Worm (Caenorhabditis elegans) whole organism, early embryonic: ENCODE measurements around the gene wdfy-2.

ENCODE experiments used
- B0310.2 ChIP-seq: sonication (generic microtip); optimal IDR thresholded peaks from 2 replicates; lab custom pipeline; 2016; ENCODE audit warnings: mild to moderate bottlenecking, missing genetic modification characterization, missing compliant biosample characterization
- aly-1 ChIP-seq: sonication (generic microtip); optimal IDR thresholded peaks from 2 replicates; lab custom pipeline; 2016; ENCODE audit warnings: missing genetic modification characterization, missing compliant biosample characterization
- ama-1 ChIP-seq: fragments of 150-350 bp; optimal IDR thresholded peaks from 2 replicates; lab custom pipeline; 2014
- ceh-13 ChIP-seq: fragments of 200-800 bp; sonication (Bioruptor generic); optimal IDR thresholded peaks from 2 replicates; lab custom pipeline; 2018; ENCODE audit warnings: mild to moderate bottlenecking, missing genetic modification characterization, missing compliant biosample characterization
- ceh-36 ChIP-seq: sonication (generic microtip); optimal IDR thresholded peaks from 2 replicates; lab custom pipeline; 2016; ENCODE audit warnings: missing genetic modification characterization, inconsistent platforms, missing compliant biosample characterization
- flt-1 ChIP-seq: fragments of 200-800 bp; sonication (Bioruptor generic); IDR thresholded peaks from 2 replicates; pipeline ENCODE4 v1.3.6; 2022; ENCODE audit warnings: missing genetic modification characterization, missing compliant biosample characterization
- hmbx-1 ChIP-seq: sonication (generic microtip); optimal IDR thresholded peaks from 2 replicates; lab custom pipeline; 2016; ENCODE audit warnings: mild to moderate bottlenecking, missing genetic modification characterization, missing compliant biosample characterization
- hmg-4 ChIP-seq: fragments of 200-800 bp; sonication (Bioruptor generic); optimal IDR thresholded peaks from 2 replicates; lab custom pipeline; 2018; ENCODE audit warnings: mild to moderate bottlenecking, missing genetic modification characterization, missing compliant biosample characterization
- hnd-1 ChIP-seq: sonication (generic microtip); optimal IDR thresholded peaks from 2 replicates; lab custom pipeline; 2016; ENCODE audit warnings: missing genetic modification characterization, missing compliant biosample characterization
- pes-1 ChIP-seq: fragments of 200-800 bp; sonication (Bioruptor generic); IDR thresholded peaks from 2 replicates; pipeline ENCODE4 v1.3.6; 2022; ENCODE audit warnings: missing genetic modification reagents, missing genetic modification characterization, missing compliant biosample characterization
- scrt-1 ChIP-seq: fragments of 200-800 bp; sonication (Bioruptor generic); IDR thresholded peaks from 2 replicates; pipeline ENCODE4 v1.3.6; 2022; ENCODE audit warnings: missing genetic modification characterization, missing compliant biosample characterization
- tra-4 ChIP-seq: sonication (generic microtip); optimal IDR thresholded peaks from 2 replicates; lab custom pipeline; 2017; ENCODE audit warnings: missing genetic modification characterization, missing compliant biosample characterization

ce11 chrII:9273984-9274383 is 45.7 kb upstream of the wdfy-2 start:
- no peak for TF ChIP-seq ceh-36 (tag; lab: Kevin White, UChicago)
- no peak for TF ChIP-seq aly-1 (tag; lab: Kevin White, UChicago)
- TF ChIP-seq ama-1 (lab: Kevin White, UChicago): no peak
- peak; percentile 59 for TF ChIP-seq hmg-4 (GFP tag; lab: Kevin White, UChicago)
- TF ChIP-seq flt-1 (GFP tag; lab: Robert Waterston, UW): peak; percentile 12; the same call in 1 of the 2 replicates
- TF ChIP-seq hnd-1: no peak
- TF ChIP-seq hmbx-1 (tag; lab: Kevin White, UChicago): no peak
- TF ChIP-seq ceh-13 (GFP tag; lab: Kevin White, UChicago): no peak
- TF ChIP-seq B0310.2 (tag; lab: Kevin White, UChicago): no peak
- no peak for TF ChIP-seq tra-4 (tag; lab: Kevin White, UChicago)
- TF ChIP-seq pes-1 (GFP tag; lab: Robert Waterston, UW): no peak
- TF ChIP-seq scrt-1 (GFP tag; lab: Robert Waterston, UW): no peak
